Worm (Caenorhabditis elegans) whole organism, L3 larva: ENCODE data around the gene B0310.2.

Source experiments
- R02D3.7 ChIP-seq: fragments of 150-350 bp; optimal IDR thresholded peaks from 2 replicates; lab custom pipeline; 2014; ENCODE audit warnings: missing biosample characterization, missing genetic modification characterization
- ama-1 ChIP-seq: fragments of 150-350 bp; optimal IDR thresholded peaks from 2 replicates; lab custom pipeline; 2018
- ceh-9 ChIP-seq: sonication (generic microtip); optimal IDR thresholded peaks from 2 replicates; lab custom pipeline; 2018; ENCODE audit warnings: missing biosample characterization, missing genetic modification characterization
- elt-1 ChIP-seq: fragments of 150-350 bp; optimal IDR thresholded peaks from 2 replicates; lab custom pipeline; 2014; ENCODE audit warnings: missing biosample characterization, missing genetic modification characterization
- elt-3 ChIP-seq, 3 experiments: fragments of 150-350 bp in 1 of 3; sonication (generic microtip) in 2 of 3; optimal IDR thresholded peaks; 2 replicates in 2 of 3; 4 replicates in 1 of 3; lab custom pipeline; 2014 to 2017; ENCODE audit warnings: missing biosample characterization in 3 of 3, missing genetic modification characterization in 3 of 3
- eor-1 ChIP-seq, 2 experiments: fragments of 150-350 bp; optimal IDR thresholded peaks; 2 replicates each; lab custom pipeline; 2014 to 2018; ENCODE audit warnings: missing biosample characterization in 2 of 2, missing genetic modification characterization in 2 of 2
- fkh-10 ChIP-seq: sonication (generic microtip); optimal IDR thresholded peaks from 2 replicates; lab custom pipeline; 2017; ENCODE audit warnings: missing biosample characterization, missing genetic modification reagents, missing genetic modification characterization
- lin-15B ChIP-seq: fragments of 150-350 bp; optimal IDR thresholded peaks from 2 replicates; lab custom pipeline; 2014; ENCODE audit warnings: missing biosample characterization, missing genetic modification characterization
- mdl-1 ChIP-seq: fragments of 150-350 bp; optimal IDR thresholded peaks from 2 replicates; lab custom pipeline; 2014; ENCODE audit warnings: missing biosample characterization, missing genetic modification characterization
- nhr-11 ChIP-seq: fragments of 150-350 bp; optimal IDR thresholded peaks from 2 replicates; lab custom pipeline; 2014; ENCODE audit warnings: missing biosample characterization, missing genetic modification characterization
- nhr-23 ChIP-seq: fragments of 150-350 bp; optimal IDR thresholded peaks from 2 replicates; lab custom pipeline; 2014; ENCODE audit warnings: missing biosample characterization, missing genetic modification reagents, missing genetic modification characterization
- nhr-25 ChIP-seq: sonication (generic microtip); optimal IDR thresholded peaks from 2 replicates; lab custom pipeline; 2017; ENCODE audit warnings: missing biosample characterization, missing genetic modification characterization
- nhr-28 ChIP-seq: fragments of 150-350 bp; optimal IDR thresholded peaks from 2 replicates; lab custom pipeline; 2014; ENCODE audit warnings: missing biosample characterization, missing genetic modification characterization
- nhr-76 ChIP-seq: fragments of 150-350 bp; sonication (generic microtip); optimal IDR thresholded peaks from 5 replicates; lab custom pipeline; 2014; ENCODE audit warnings: missing biosample characterization, missing genetic modification characterization
- pqm-1 ChIP-seq: fragments of 150-350 bp; optimal IDR thresholded peaks from 2 replicates; lab custom pipeline; 2017; ENCODE audit warnings: missing biosample characterization, missing genetic modification characterization, inconsistent platforms

Gene B0310.2

DNA sequence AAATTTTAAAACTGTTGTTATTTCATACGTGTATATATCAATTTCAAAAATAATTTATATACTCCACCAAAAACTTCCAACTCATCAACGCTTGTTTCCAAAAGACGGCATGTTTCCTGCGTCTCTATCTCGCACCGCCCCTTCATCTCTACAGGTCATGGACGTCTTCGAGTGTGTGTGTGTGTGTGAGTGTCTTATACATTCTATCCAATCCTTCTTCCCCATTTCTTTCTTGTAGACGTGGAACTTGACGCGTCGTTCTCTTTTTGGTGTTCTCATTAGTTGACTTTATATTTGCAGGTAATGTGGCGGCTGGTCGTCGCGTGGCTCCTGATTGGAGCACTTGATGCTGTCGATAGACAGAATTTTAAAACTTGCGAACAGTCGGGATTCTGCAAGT is 46.4 kb downstream of the B0310.2 start, which contains the start of gene aagr-4:
Gene aagr-4 (plus strand): TSS at position 301 of the 400 bp plus-strand sequence.
- TF ChIP-seq eor-1 (tag; optimal IDR thresholded peaks at IDR 0.05; lab: Kevin White, UChicago) (no peak), elt-3 (tag; optimal IDR thresholded peaks at IDR 0.05; lab: Kevin White, UChicago) (peak in 1 of 3 experiments; percentile 23), nhr-23 (tag; lab: Kevin White, UChicago) (peak; percentile 44)

DNA sequence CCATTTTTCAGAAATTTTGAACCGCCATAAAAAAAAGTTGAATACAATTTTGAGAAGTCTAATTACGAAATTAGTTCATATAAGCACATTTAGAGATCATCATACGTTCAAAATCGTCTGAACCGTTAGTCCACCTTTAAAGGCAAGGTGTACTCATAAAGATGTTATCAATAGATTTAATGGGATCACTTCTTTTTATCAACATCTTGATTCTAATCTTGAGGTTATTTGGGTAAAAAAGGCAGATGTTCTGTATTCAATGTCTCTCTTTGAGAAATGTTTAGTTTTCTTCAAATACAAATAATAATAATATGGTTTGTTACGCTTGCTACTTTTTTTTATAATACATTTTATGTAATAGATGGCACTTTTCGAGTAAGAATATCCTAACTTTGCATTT is 47.4 kb downstream of the B0310.2 start:
- TF ChIP-seq lin-15B (no peak), elt-1 (tag; lab: Kevin White, UChicago) (peak; percentile 86), fkh-10 (no peak), R02D3.7 (tag; lab: Kevin White, UChicago) (no peak), nhr-11 (no peak)
- TF ChIP-seq, all 47 proteins: peak for 1

DNA sequence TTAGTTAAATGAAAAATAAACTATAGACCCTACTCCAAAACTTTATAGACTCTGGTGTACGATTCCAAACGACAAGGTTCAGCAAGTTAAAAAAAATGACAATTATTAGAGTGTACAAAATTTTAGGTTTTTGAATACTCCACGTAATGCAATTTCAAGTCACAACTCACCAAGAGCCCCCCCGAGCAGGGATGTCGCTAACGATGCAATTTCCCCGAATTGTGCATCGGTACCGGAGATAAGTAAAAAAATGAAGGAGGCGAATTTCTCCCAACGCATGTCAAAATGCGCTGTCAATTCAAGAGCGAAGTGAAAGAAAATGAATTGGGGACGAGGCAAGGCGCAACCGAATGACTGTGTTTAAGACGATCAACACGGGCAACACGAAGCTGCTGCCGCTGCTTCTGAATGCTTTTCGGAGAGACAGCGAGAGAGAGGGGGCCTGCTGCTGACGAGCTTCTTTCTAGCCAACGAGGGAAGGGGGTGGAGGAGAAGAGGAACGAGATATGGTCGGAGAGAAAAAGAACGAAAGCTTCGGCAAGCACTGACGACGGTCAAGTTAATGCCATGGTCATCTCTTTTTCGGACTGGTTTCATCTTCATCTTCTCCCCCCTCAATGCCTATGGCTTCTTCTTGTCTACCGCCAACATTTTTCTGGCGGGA is 49.5 kb downstream of the B0310.2 start, which contains the start of gene abu-12:
Gene abu-12 (minus strand): TSS at position 472 of the 664 bp plus-strand sequence.
- TF ChIP-seq nhr-25 (tag; lab: Kevin White, UChicago) (peak; percentile 55), nhr-76 (tag; lab: Kevin White, UChicago) (no peak), nhr-28 (tag; lab: Kevin White, UChicago) (no peak), ceh-9 (tag; lab: Kevin White, UChicago) (no peak), mdl-1 (no peak), pqm-1 (tag; lab: Kevin White, UChicago) (no peak), ama-1 (lab: Kevin White, UChicago) (no peak)
